Fruit fly (Drosophila melanogaster) whole organism, embryonic: ENCODE measurements around the gene Ddc.

Experiments used
- Asciz ChIP-seq: fragments of 200-800 bp; sonication (Bioruptor generic); optimal IDR thresholded peaks from 2 replicates; lab custom pipeline; 2017; ENCODE audit warnings: missing biosample characterization, mild to moderate bottlenecking, missing genetic modification characterization, missing genetic modification reagents
- B-H2 ChIP-seq: fragments of 200-800 bp; sonication (Bioruptor generic); optimal IDR thresholded peaks from 2 replicates; lab custom pipeline; 2018; ENCODE audit warnings: missing biosample characterization, mild to moderate bottlenecking, missing genetic modification characterization
- CG10543 ChIP-seq: fragments of 200-800 bp; sonication (Bioruptor generic); optimal IDR thresholded peaks from 3 replicates; lab custom pipeline; 2017; ENCODE audit warnings: missing biosample characterization, mild to moderate bottlenecking, missing genetic modification characterization, moderate library complexity
- CG17361 ChIP-seq: fragments of 200-800 bp; sonication (Bioruptor generic); IDR thresholded peaks from 3 replicates; pipeline ENCODE4 v1.3.6; 2022; ENCODE audit warnings: missing biosample characterization, missing genetic modification characterization
- CG17385 ChIP-seq: fragments of 200-800 bp; sonication (Bioruptor generic); optimal IDR thresholded peaks from 3 replicates; lab custom pipeline; 2018; ENCODE audit warnings: missing biosample characterization, mild to moderate bottlenecking, missing genetic modification characterization
- CG1832 ChIP-seq: fragments of 200-800 bp; sonication (Bioruptor generic); optimal IDR thresholded peaks from 2 replicates; lab custom pipeline; 2017; ENCODE audit warnings: missing biosample characterization, mild to moderate bottlenecking, missing genetic modification characterization, inconsistent platforms
- CG18599 ChIP-seq: fragments of 200-800 bp; sonication (Bioruptor generic); optimal IDR thresholded peaks from 3 replicates; lab custom pipeline; 2017; ENCODE audit warnings: missing biosample characterization, missing genetic modification characterization, mild to moderate bottlenecking, moderate library complexity, missing genetic modification reagents
- CG2199 ChIP-seq: fragments of 200-800 bp; sonication (Bioruptor generic); IDR thresholded peaks from 3 replicates; pipeline ENCODE4 v1.3.6; 2022; ENCODE audit warnings: missing biosample characterization, missing genetic modification characterization
- CG30020 ChIP-seq: fragments of 200-800 bp; optimal IDR thresholded peaks from 2 replicates; lab custom pipeline; 2019; ENCODE audit warnings: missing biosample characterization, mild to moderate bottlenecking, missing genetic modification characterization, moderate library complexity
- CG31441 ChIP-seq: fragments of 200-800 bp; sonication (Bioruptor generic); IDR thresholded peaks from 2 replicates; pipeline ENCODE4 v1.3.6; 2022; ENCODE audit warnings: missing biosample characterization, missing genetic modification characterization
- CG34422 ChIP-seq: fragments of 200-800 bp; sonication (Bioruptor generic); IDR thresholded peaks from 3 replicates; pipeline ENCODE4 v1.3.6; 2022; ENCODE audit warnings: missing biosample characterization, missing genetic modification characterization
- CG42726 ChIP-seq: fragments of 200-800 bp; sonication (Bioruptor generic); IDR thresholded peaks from 2 replicates; pipeline ENCODE4 v1.3.6; 2022; ENCODE audit warnings: missing biosample characterization, missing genetic modification characterization; ENCODE audit not compliant: partially characterized antibody
- CG4424 ChIP-seq: fragments of 200-800 bp; sonication (Bioruptor generic); optimal IDR thresholded peaks from 3 replicates; lab custom pipeline; 2016; ENCODE audit warnings: missing biosample characterization, missing genetic modification characterization
- CG5953 ChIP-seq: fragments of 200-800 bp; sonication (Bioruptor generic); IDR thresholded peaks from 2 replicates; pipeline ENCODE4 v1.3.6; 2022; ENCODE audit warnings: missing biosample characterization, missing genetic modification characterization
- CG7786 ChIP-seq: fragments of 200-800 bp; sonication (Bioruptor generic); optimal IDR thresholded peaks from 2 replicates; lab custom pipeline; 2016; ENCODE audit warnings: missing biosample characterization, missing genetic modification characterization
- Doc3 ChIP-seq: fragments of 200-800 bp; sonication (Bioruptor generic); IDR thresholded peaks from 3 replicates; pipeline ENCODE4 v1.3.6; 2022; ENCODE audit warnings: missing biosample characterization, missing genetic modification characterization; ENCODE audit not compliant: partially characterized antibody
- Drgx ChIP-seq: fragments of 200-800 bp; sonication (Bioruptor generic); IDR thresholded peaks from 2 replicates; pipeline ENCODE4 v1.3.6; 2022; ENCODE audit warnings: missing biosample characterization, missing genetic modification characterization
- HLHmδ ChIP-seq: fragments of 200-800 bp; sonication (Bioruptor generic); optimal IDR thresholded peaks from 2 replicates; lab custom pipeline; 2018; ENCODE audit warnings: missing biosample characterization, mild to moderate bottlenecking, missing genetic modification characterization, moderate library complexity
- Hand ChIP-seq: fragments of 200-800 bp; sonication (Bioruptor generic); optimal IDR thresholded peaks from 2 replicates; lab custom pipeline; 2017; ENCODE audit warnings: mild to moderate bottlenecking, missing biosample characterization, missing genetic modification reagents, missing genetic modification characterization
- Hey ChIP-seq: fragments of 200-800 bp; sonication (Bioruptor generic); optimal IDR thresholded peaks from 3 replicates; lab custom pipeline; 2018; ENCODE audit warnings: missing biosample characterization, mild to moderate bottlenecking, missing genetic modification characterization
- HmgZ ChIP-seq: fragments of 200-800 bp; sonication (Bioruptor generic); optimal IDR thresholded peaks from 2 replicates; lab custom pipeline; 2018; ENCODE audit warnings: missing biosample characterization, mild to moderate bottlenecking, missing genetic modification characterization
- MTF-1 ChIP-seq: fragments of 200-800 bp; sonication (Bioruptor generic); optimal IDR thresholded peaks from 2 replicates; lab custom pipeline; 2018; ENCODE audit warnings: missing biosample characterization, mild to moderate bottlenecking, missing genetic modification characterization, borderline replicate concordance
- Optix ChIP-seq: fragments of 200-800 bp; sonication (Bioruptor generic); IDR thresholded peaks from 3 replicates; pipeline ENCODE4 v1.3.6; 2022; ENCODE audit warnings: missing biosample characterization, missing genetic modification characterization
- Rfx ChIP-seq: fragments of 200-800 bp; sonication (Bioruptor generic); IDR thresholded peaks from 2 replicates; pipeline ENCODE4 v1.3.6; 2022; ENCODE audit warnings: missing biosample characterization, missing genetic modification characterization
- ap ChIP-seq: fragments of 200-800 bp; sonication (Bioruptor generic); IDR thresholded peaks from 2 replicates; pipeline ENCODE4 v1.3.6; 2022; ENCODE audit warnings: missing biosample characterization, missing genetic modification characterization
- ara ChIP-seq: fragments of 200-800 bp; sonication (Bioruptor generic); IDR thresholded peaks from 2 replicates; pipeline ENCODE4 v1.3.6; 2022; ENCODE audit warnings: missing biosample characterization, missing genetic modification characterization
- ase ChIP-seq: fragments of 200-800 bp; sonication (Bioruptor generic); IDR thresholded peaks from 3 replicates; pipeline ENCODE4 v1.3.6; 2022; ENCODE audit warnings: missing biosample characterization, missing genetic modification characterization
- bsh ChIP-seq, 2 experiments: fragments of 200-800 bp; sonication (Bioruptor generic); optimal IDR thresholded peaks; 2 replicates each; lab custom pipeline; 2017 to 2018; ENCODE audit warnings: mild to moderate bottlenecking in 2 of 2, missing biosample characterization in 2 of 2, missing genetic modification characterization in 2 of 2, moderate library complexity in 1 of 2
- eve ChIP-seq, 2 experiments: fragments of >200 bp; optimal IDR thresholded peaks; 2 replicates each; lab custom pipeline; 2017; ENCODE audit warnings: missing biosample characterization in 2 of 2, missing genetic modification characterization in 2 of 2
- gce ChIP-seq: fragments of 200-800 bp; sonication (Bioruptor generic); IDR thresholded peaks from 3 replicates; pipeline ENCODE4 v1.3.6; 2022; ENCODE audit warnings: missing biosample characterization, missing genetic modification characterization
- gsb-n ChIP-seq: fragments of 200-800 bp; sonication (Bioruptor generic); optimal IDR thresholded peaks from 3 replicates; lab custom pipeline; 2018; ENCODE audit warnings: missing biosample characterization, mild to moderate bottlenecking, missing genetic modification characterization
- her ChIP-seq: fragments of 200-800 bp; sonication (Bioruptor generic); optimal IDR thresholded peaks from 2 replicates; lab custom pipeline; 2016; ENCODE audit warnings: missing biosample characterization, missing genetic modification characterization
- hth ChIP-seq: fragments of >200 bp; optimal IDR thresholded peaks from 2 replicates; lab custom pipeline; 2017; ENCODE audit warnings: inconsistent platforms
- klu ChIP-seq: fragments of 200-800 bp; sonication (Bioruptor generic); IDR thresholded peaks from 2 replicates; pipeline ENCODE4 v1.3.6; 2022; ENCODE audit warnings: missing biosample characterization, missing genetic modification characterization
- lab ChIP-seq: fragments of 200-800 bp; sonication (Bioruptor generic); optimal IDR thresholded peaks from 3 replicates; lab custom pipeline; 2017; ENCODE audit warnings: missing biosample characterization, missing genetic modification characterization, mild to moderate bottlenecking, moderate library complexity, missing genetic modification reagents
- luna ChIP-seq: fragments of 200-800 bp; sonication (Bioruptor generic); optimal IDR thresholded peaks from 2 replicates; lab custom pipeline; 2016; ENCODE audit warnings: missing biosample characterization, missing genetic modification characterization
- mam ChIP-seq: fragments of 200-800 bp; sonication (Bioruptor generic); optimal IDR thresholded peaks from 3 replicates; lab custom pipeline; 2016; ENCODE audit warnings: missing biosample characterization, missing genetic modification characterization
- nerfin-1 ChIP-seq: fragments of 200-800 bp; sonication (Bioruptor generic); optimal IDR thresholded peaks from 3 replicates; lab custom pipeline; 2019; ENCODE audit warnings: missing biosample characterization, mild to moderate bottlenecking, missing genetic modification characterization, moderate library complexity
- nmo ChIP-seq: fragments of 200-800 bp; sonication (Bioruptor generic); optimal IDR thresholded peaks from 2 replicates; lab custom pipeline; 2018; ENCODE audit warnings: missing biosample characterization, mild to moderate bottlenecking, missing genetic modification characterization, moderate library complexity
- p53 ChIP-seq: fragments of 200-800 bp; sonication (Bioruptor generic); optimal IDR thresholded peaks from 2 replicates; lab custom pipeline; 2016; ENCODE audit warnings: missing biosample characterization, missing genetic modification characterization
- pfk ChIP-seq: fragments of 200-800 bp; sonication (Bioruptor generic); optimal IDR thresholded peaks from 2 replicates; lab custom pipeline; 2018; ENCODE audit warnings: missing biosample characterization, mild to moderate bottlenecking, missing genetic modification characterization, moderate library complexity
- repo ChIP-seq: fragments of 200-800 bp; sonication (Bioruptor generic); optimal IDR thresholded peaks from 2 replicates; lab custom pipeline; 2016; ENCODE audit warnings: missing biosample characterization, missing genetic modification characterization
- sens ChIP-seq: fragments of 200-800 bp; sonication (Bioruptor generic); peaks from one replicate; lab custom pipeline; 2016; ENCODE audit warnings: missing biosample characterization, missing genetic modification characterization
- seq ChIP-seq: fragments of 200-800 bp; sonication (Bioruptor generic); IDR thresholded peaks from 2 replicates; pipeline ENCODE4 v1.3.6; 2022; ENCODE audit warnings: missing biosample characterization, missing genetic modification characterization
- sisA ChIP-seq: fragments of 200-800 bp; sonication (Bioruptor generic); IDR thresholded peaks from 2 replicates; pipeline ENCODE4 v1.3.6; 2022; ENCODE audit warnings: missing biosample characterization, missing genetic modification characterization
- slbo ChIP-seq: fragments of 200-800 bp; sonication (Bioruptor generic); IDR thresholded peaks from 2 replicates; pipeline ENCODE4 v1.3.6; 2022; ENCODE audit warnings: missing biosample characterization, missing genetic modification characterization
- so ChIP-seq: fragments of 200-800 bp; sonication (Bioruptor generic); IDR thresholded peaks from 3 replicates; pipeline ENCODE4 v1.3.6; 2022; ENCODE audit warnings: missing biosample characterization, missing genetic modification characterization
- sr ChIP-seq: fragments of 200-800 bp; sonication (Bioruptor generic); IDR thresholded peaks from 3 replicates; pipeline ENCODE4 v1.3.6; 2022; ENCODE audit warnings: missing biosample characterization, missing genetic modification characterization
- tll ChIP-seq, 2 experiments: fragments of 200-800 bp in 1 of 2; fragments of >200 bp in 1 of 2; sonication (Bioruptor generic) in 1 of 2; optimal IDR thresholded peaks; 2 replicates each; lab custom pipeline; 2017 to 2019; ENCODE audit warnings: missing biosample characterization in 2 of 2, missing genetic modification characterization in 2 of 2, mild to moderate bottlenecking in 1 of 2, moderate library complexity in 1 of 2
- yki ChIP-seq: fragments of >200 bp; optimal IDR thresholded peaks from 3 replicates; lab custom pipeline; 2018

Ddc gene

DNA sequence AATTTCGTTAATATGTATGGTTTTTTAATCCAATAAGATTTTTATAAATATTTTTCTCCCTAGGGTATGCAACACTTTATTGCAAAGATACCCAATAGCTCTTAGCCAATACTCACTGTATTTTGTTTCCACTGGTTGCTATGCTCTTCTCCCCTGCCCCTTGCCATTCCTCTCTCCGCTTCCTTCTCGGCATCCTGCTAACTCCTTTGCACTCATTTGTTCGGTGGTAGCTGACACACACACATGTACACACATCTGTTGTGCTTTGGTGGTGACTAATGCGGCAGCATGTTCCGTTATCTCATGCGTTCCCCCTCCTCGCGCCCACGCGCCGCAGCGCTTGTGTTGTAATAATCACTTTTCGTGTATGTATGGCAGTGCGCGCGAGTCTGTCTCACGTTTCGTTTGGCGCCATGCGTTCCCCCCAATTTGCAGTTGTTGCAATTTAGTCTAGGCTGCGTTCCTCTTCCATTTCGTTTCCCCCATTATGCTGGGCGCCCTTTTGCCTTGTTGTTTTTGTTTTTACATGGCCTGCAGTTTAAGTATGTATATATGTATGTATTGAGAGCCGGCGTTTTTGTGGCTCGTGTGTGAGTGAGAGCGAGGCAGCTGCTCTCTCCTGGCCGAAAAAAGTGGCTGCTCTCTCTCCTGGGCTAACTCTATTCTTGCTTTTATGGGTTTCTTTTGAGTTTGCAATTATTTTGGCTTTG is 14.9 kb upstream of the Ddc start, which contains the start of gene Polr1D (continued):
- TF ChIP-seq pfk (GFP tag; lab: Kevin White, UChicago) (peak; percentile 100), bsh (GFP tag; optimal IDR thresholded peaks at IDR 0.05; lab: Kevin White, UChicago) (peak in 1 of 2 experiments; percentile 5), HmgZ (no peak), MTF-1 (GFP tag; lab: Kevin White, UChicago) (no peak), CG17361 (GFP tag; lab: Robert Waterston, UW) (peak; percentile 44; the same call in 1 of the 3 replicates), CG7786 (GFP tag; lab: Kevin White, UChicago) (no peak), gce (GFP tag; lab: Robert Waterston, UW) (no peak), tll (GFP tag; optimal IDR thresholded peaks at IDR 0.05; lab: Kevin White, UChicago) (peak in 1 of 2 experiments; percentile 30), Drgx (GFP tag; lab: Robert Waterston, UW) (no peak), CG5953 (no peak), CG18599 (peak; percentile 17), Hey (peak; percentile 42), her (GFP tag; lab: Kevin White, UChicago) (no peak), Optix (GFP tag; lab: Robert Waterston, UW) (no peak), sisA (0 out of 2 replicates have a peak, but pooled peaks have one; percentile 16), Doc3 (GFP tag; lab: Robert Waterston, UW) (no peak), CG4424 (GFP tag; lab: Kevin White, UChicago) (no peak), CG30020 (tag; lab: Kevin White, UChicago) (peak; percentile 19), klu (peak; percentile 12; the same call in 1 of the 2 replicates), CG10543 (GFP tag; lab: Kevin White, UChicago) (peak; percentile 43), lab (peak; percentile 28), gsb-n (peak; percentile 43), CG31441 (no peak), ara (GFP tag; lab: Robert Waterston, UW) (peak; percentile 41; the same call in 1 of the 2 replicates), CG42726 (no peak), luna (GFP tag; lab: Kevin White, UChicago) (no peak), slbo (GFP tag; lab: Robert Waterston, UW) (peak; percentile 25), nerfin-1 (tag; lab: Kevin White, UChicago) (peak; percentile 61), so (peak; percentile 60; the same call in 1 of the 3 replicates), CG1832 (peak; percentile 41), mam (GFP tag; lab: Kevin White, UChicago) (no peak), Rfx (GFP tag; lab: Robert Waterston, UW) (peak; percentile 74), CG17385 (GFP tag; lab: Kevin White, UChicago) (no peak), yki (lab: Kevin White, UChicago) (peak; percentile 32), sens (peak; percentile 84), HLHmδ (GFP tag; lab: Kevin White, UChicago) (peak; percentile 93), Hand (GFP tag; lab: Kevin White, UChicago) (no peak), CG2199 (peak; percentile 79; the same call in 1 of the 3 replicates), CG34422 (peak; percentile 67; the same call in 1 of the 3 replicates), repo (no peak), eve (GFP tag; optimal IDR thresholded peaks at IDR 0.05; lab: Kevin White, UChicago) (no peak), Asciz (GFP tag; lab: Kevin White, UChicago) (no peak), seq (GFP tag; lab: Robert Waterston, UW) (peak; percentile 62), ap (GFP tag; lab: Robert Waterston, UW) (no peak), nmo (GFP tag; lab: Kevin White, UChicago) (peak; percentile 24), ase (GFP tag; lab: Robert Waterston, UW) (no peak), B-H2 (GFP tag; lab: Kevin White, UChicago) (no peak), p53 (GFP tag; lab: Kevin White, UChicago) (no peak), hth (no peak), sr (peak; percentile 95)
